Worm (Caenorhabditis elegans) whole organism, L2 larva: Measurements from ENCODE around the gene C34C12.1.
"Not testable (repeated sequence)": the region's sequence is repeated elsewhere in the genome, so short reads cannot be mapped to it uniquely, and the experiment has no call there.

Source experiments
- C34F6.9 ChIP-seq: fragments of 150-350 bp; optimal IDR thresholded peaks from 2 replicates; lab custom pipeline; 2014; ENCODE audit warnings: missing biosample characterization, missing genetic modification characterization
- F13H6.1 ChIP-seq: sonication (generic microtip); optimal IDR thresholded peaks from 2 replicates; lab custom pipeline; 2016; ENCODE audit warnings: missing genetic modification characterization, missing compliant biosample characterization
- R02D3.7 ChIP-seq: fragments of 150-350 bp; optimal IDR thresholded peaks from 2 replicates; lab custom pipeline; 2014; ENCODE audit warnings: missing biosample characterization, missing genetic modification characterization
- ZK546.5 ChIP-seq: sonication (generic microtip); optimal IDR thresholded peaks from 2 replicates; lab custom pipeline; 2017; ENCODE audit warnings: missing biosample characterization, missing genetic modification characterization
- aly-2 ChIP-seq: fragments of 150-350 bp; optimal IDR thresholded peaks from 2 replicates; lab custom pipeline; 2014; ENCODE audit warnings: missing biosample characterization, missing genetic modification characterization
- ama-1 ChIP-seq: fragments of 150-350 bp; optimal IDR thresholded peaks from 2 replicates; lab custom pipeline; 2018; ENCODE audit warnings: inconsistent platforms
- blmp-1 ChIP-seq: sonication (generic microtip); optimal IDR thresholded peaks from 2 replicates; lab custom pipeline; 2017; ENCODE audit warnings: missing genetic modification characterization, mild to moderate bottlenecking, missing compliant biosample characterization, antibody characterized with exemption, moderate library complexity; ENCODE audit not compliant: insufficient read depth
- crh-2 ChIP-seq: sonication (generic microtip); optimal IDR thresholded peaks from 2 replicates; lab custom pipeline; 2017; ENCODE audit warnings: missing biosample characterization, missing genetic modification characterization
- dmd-4 ChIP-seq: sonication (generic microtip); optimal IDR thresholded peaks from 2 replicates; lab custom pipeline; 2017; ENCODE audit warnings: missing biosample characterization, missing genetic modification characterization
- egl-27 ChIP-seq: sonication (generic microtip); optimal IDR thresholded peaks from 3 replicates; lab custom pipeline; 2017; ENCODE audit warnings: missing biosample characterization, missing genetic modification reagents, missing genetic modification characterization
- elt-3 ChIP-seq: sonication (generic microtip); optimal IDR thresholded peaks from 2 replicates; lab custom pipeline; 2017; ENCODE audit warnings: missing biosample characterization, missing genetic modification characterization
- fos-1 ChIP-seq: fragments of 150-350 bp; optimal IDR thresholded peaks from 2 replicates; lab custom pipeline; 2014; ENCODE audit warnings: missing biosample characterization, missing genetic modification characterization
- gmeb-1 ChIP-seq: fragments of 150-350 bp; optimal IDR thresholded peaks from 2 replicates; lab custom pipeline; 2014; ENCODE audit warnings: missing biosample characterization, missing genetic modification characterization
- lin-11 ChIP-seq: fragments of 150-350 bp; sonication (generic microtip); optimal IDR thresholded peaks from 2 replicates; lab custom pipeline; 2014; ENCODE audit warnings: missing biosample characterization, missing genetic modification characterization, inconsistent platforms, mixed read lengths
- lin-13 ChIP-seq: fragments of 150-350 bp; optimal IDR thresholded peaks from 2 replicates; lab custom pipeline; 2014; ENCODE audit warnings: missing biosample characterization, missing genetic modification reagents, missing genetic modification characterization
- lin-39 ChIP-seq: fragments of 150-350 bp; optimal IDR thresholded peaks from 2 replicates; lab custom pipeline; 2014; ENCODE audit warnings: missing biosample characterization, missing genetic modification reagents, missing genetic modification characterization
- lsy-2 ChIP-seq, 2 experiments: fragments of 150-350 bp in 1 of 2; sonication (generic microtip) in 1 of 2; optimal IDR thresholded peaks; 2 replicates each; lab custom pipeline; 2014 to 2017; ENCODE audit warnings: missing biosample characterization in 2 of 2, missing genetic modification characterization in 2 of 2
- mab-5 ChIP-seq: fragments of 150-350 bp; optimal IDR thresholded peaks from 2 replicates; lab custom pipeline; 2014; ENCODE audit warnings: missing biosample characterization, missing genetic modification characterization
- mdl-1 ChIP-seq, 2 experiments: fragments of 150-350 bp in 1 of 2; sonication (generic microtip) in 1 of 2; optimal IDR thresholded peaks; 2 replicates each; lab custom pipeline; 2017; ENCODE audit warnings: missing biosample characterization in 2 of 2, missing genetic modification characterization in 2 of 2
- nhr-10 ChIP-seq: sonication (generic microtip); optimal IDR thresholded peaks from 2 replicates; lab custom pipeline; 2017; ENCODE audit warnings: missing biosample characterization, missing genetic modification characterization
- nhr-11 ChIP-seq: fragments of 150-350 bp; optimal IDR thresholded peaks from 2 replicates; lab custom pipeline; 2014; ENCODE audit warnings: missing biosample characterization, missing genetic modification characterization
- nhr-12 ChIP-seq: fragments of 150-350 bp; optimal IDR thresholded peaks from 2 replicates; lab custom pipeline; 2014; ENCODE audit warnings: missing biosample characterization, missing genetic modification characterization
- nhr-129 ChIP-seq: fragments of 150-350 bp; optimal IDR thresholded peaks from 2 replicates; lab custom pipeline; 2014; ENCODE audit warnings: missing biosample characterization, missing genetic modification characterization
- nhr-23 ChIP-seq: fragments of 150-350 bp; optimal IDR thresholded peaks from 2 replicates; lab custom pipeline; 2014; ENCODE audit warnings: missing biosample characterization, missing genetic modification reagents, missing genetic modification characterization
- nhr-237 ChIP-seq: fragments of 150-350 bp; optimal IDR thresholded peaks from 2 replicates; lab custom pipeline; 2014; ENCODE audit warnings: missing biosample characterization, missing genetic modification characterization
- nhr-25 ChIP-seq: fragments of 150-350 bp; sonication (generic microtip); optimal IDR thresholded peaks from 3 replicates; lab custom pipeline; 2014; ENCODE audit warnings: missing biosample characterization, missing genetic modification characterization
- nhr-6 ChIP-seq: fragments of 150-350 bp; optimal IDR thresholded peaks from 2 replicates; lab custom pipeline; 2014; ENCODE audit warnings: missing biosample characterization, missing genetic modification characterization
- peb-1 ChIP-seq: fragments of 150-350 bp; optimal IDR thresholded peaks from 2 replicates; lab custom pipeline; 2014; ENCODE audit warnings: missing biosample characterization, missing genetic modification characterization
- sma-3 ChIP-seq: sonication (generic microtip); optimal IDR thresholded peaks from 2 replicates; lab custom pipeline; 2016; ENCODE audit warnings: missing genetic modification reagents, missing genetic modification characterization, missing compliant biosample characterization
- snpc-4 ChIP-seq: fragments of 150-350 bp; optimal IDR thresholded peaks from 2 replicates; lab custom pipeline; 2014; ENCODE audit warnings: missing biosample characterization, missing genetic modification characterization
- unc-39 ChIP-seq: fragments of 150-350 bp; optimal IDR thresholded peaks from 2 replicates; lab custom pipeline; 2014; ENCODE audit warnings: missing biosample characterization, missing genetic modification characterization
- unc-55 ChIP-seq: fragments of 150-350 bp; sonication (generic microtip); optimal IDR thresholded peaks from 3 replicates; lab custom pipeline; 2014; ENCODE audit warnings: missing biosample characterization, missing genetic modification reagents, missing genetic modification characterization
- unc-62 ChIP-seq: fragments of 150-350 bp; optimal IDR thresholded peaks from 2 replicates; lab custom pipeline; 2014; ENCODE audit warnings: missing biosample characterization, missing genetic modification reagents, missing genetic modification characterization
- zag-1 ChIP-seq: fragments of 150-350 bp; optimal IDR thresholded peaks from 2 replicates; lab custom pipeline; 2014; ENCODE audit warnings: missing biosample characterization, missing genetic modification characterization
- ztf-4 ChIP-seq: fragments of 150-350 bp; optimal IDR thresholded peaks from 2 replicates; lab custom pipeline; 2014; ENCODE audit warnings: missing biosample characterization, missing genetic modification characterization

The C34C12.1 gene

DNA sequence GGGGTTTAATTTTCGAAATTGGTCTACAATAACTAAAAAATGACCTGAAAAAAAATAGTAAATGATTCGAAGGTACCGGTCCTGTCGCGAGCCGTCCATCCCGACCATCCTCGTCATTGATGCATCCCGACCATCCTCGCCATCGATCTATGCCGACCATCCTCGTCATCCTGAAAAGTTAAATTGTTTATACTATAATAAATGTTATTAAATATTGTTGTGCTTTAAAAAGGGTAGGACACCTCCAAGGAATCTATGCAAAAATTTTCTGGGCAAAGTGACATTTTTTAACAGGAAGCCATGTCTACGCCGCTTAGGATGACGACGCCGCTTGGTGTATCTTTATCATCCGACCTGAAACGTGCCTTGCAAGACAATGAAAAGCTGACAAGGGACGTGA lies at the start of gene C34C12.1:
C34C12.1 (plus strand) TSS at position 301 of the 400 bp plus-strand sequence.
- not testable (repeated sequence) for TF ChIP-seq zag-1 (tag; lab: Kevin White, UChicago); nhr-6 (tag; lab: Kevin White, UChicago); nhr-237

DNA sequence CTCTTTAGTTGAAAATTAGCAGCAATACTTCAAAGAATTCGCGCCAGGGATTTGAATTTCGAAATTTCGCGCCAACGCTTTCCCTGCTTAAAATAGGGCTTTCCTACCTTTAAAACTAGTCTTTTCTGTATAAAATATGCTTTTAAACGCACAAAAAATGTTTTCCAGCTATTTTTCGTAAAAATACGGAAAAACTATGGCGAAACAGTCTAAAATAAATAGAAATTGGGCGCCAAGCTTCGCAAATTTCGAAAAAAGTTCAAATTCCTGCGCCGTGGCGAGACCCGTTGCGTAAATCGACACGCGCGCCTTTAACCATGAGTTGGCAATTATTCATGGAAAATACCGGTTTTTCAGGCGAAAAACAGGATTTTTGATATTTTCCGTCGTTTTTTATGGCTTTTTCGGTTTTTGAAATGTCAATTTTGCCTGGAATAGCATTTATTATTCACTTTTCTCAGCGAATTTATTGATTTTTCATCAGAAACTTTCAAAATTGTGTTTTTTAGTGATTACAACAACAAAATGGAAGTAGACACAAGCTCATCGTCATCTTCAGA lies 49.7 kb upstream of the C34C12.1 start, which contains the start of the genes npp-9 and F59A2.5:
npp-9 (minus strand) TSS at position 126 of the 560 bp plus-strand sequence.
F59A2.5 (plus strand) TSS at position 510 of the 560 bp plus-strand sequence.
- TF ChIP-seq lin-13 (GFP tag; lab: Kevin White, UChicago) (peak; percentile 10), blmp-1 (no peak), nhr-25 (tag; lab: Kevin White, UChicago) (peak; percentile 32), nhr-10 (tag; lab: Kevin White, UChicago) (no peak), crh-2 (tag; lab: Kevin White, UChicago) (peak; percentile 91), C34F6.9 (tag; lab: Kevin White, UChicago) (peak; percentile 60), lin-11 (peak; percentile 23), lin-39 (tag; lab: Kevin White, UChicago) (no peak), snpc-4 (tag; lab: Kevin White, UChicago) (no peak), F13H6.1 (tag; lab: Kevin White, UChicago) (peak; percentile 26), lsy-2 (tag; optimal IDR thresholded peaks at IDR 0.05; lab: Kevin White, UChicago) (peak in 1 of 2 experiments; percentile 73), unc-55 (peak; percentile 71), gmeb-1 (tag; lab: Kevin White, UChicago) (peak; percentile 52), nhr-12 (tag; lab: Kevin White, UChicago) (no peak), R02D3.7 (tag; lab: Kevin White, UChicago) (peak; percentile 80), nhr-129 (tag; lab: Kevin White, UChicago) (peak; percentile 51), fos-1 (tag; lab: Kevin White, UChicago) (peak; percentile 62), ama-1 (peak; percentile 11), unc-39 (no peak), ztf-4 (tag; lab: Kevin White, UChicago) (no peak)

DNA sequence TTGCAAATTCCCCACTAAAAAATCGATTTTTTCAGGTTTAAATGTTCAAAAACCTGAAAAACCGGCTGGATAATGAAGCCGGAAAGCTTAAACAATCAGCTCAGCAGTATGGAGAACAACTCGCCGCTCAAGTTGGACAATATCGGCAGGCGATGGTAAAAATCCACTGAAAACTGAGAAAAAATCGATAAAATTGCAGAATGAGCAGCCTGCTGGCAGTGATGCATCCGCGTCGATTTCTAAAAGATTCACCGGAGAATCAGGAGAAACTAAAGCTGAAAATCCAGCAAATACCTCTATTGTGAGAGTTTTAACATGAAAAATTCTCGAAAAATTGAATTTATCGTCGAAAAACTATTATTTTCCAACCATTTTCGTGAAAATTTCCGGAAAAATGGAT lies 48.6 kb upstream of the C34C12.1 start, which contains the start of gene golg-4:
golg-4 (plus strand) TSS at position 34 of the 400 bp plus-strand sequence.
- TF ChIP-seq elt-3 (tag; lab: Kevin White, UChicago): no peak
- TF ChIP-seq nhr-11 (tag; lab: Kevin White, UChicago): no peak
- TF ChIP-seq ZK546.5 (tag; lab: Kevin White, UChicago): no peak
- TF ChIP-seq C34F6.9 (tag; lab: Kevin White, UChicago): no peak
- no peak for TF ChIP-seq nhr-10 (tag; lab: Kevin White, UChicago)
- no peak for TF ChIP-seq lin-13 (GFP tag; lab: Kevin White, UChicago)
- no peak for TF ChIP-seq gmeb-1 (tag; lab: Kevin White, UChicago)
- no peak for TF ChIP-seq nhr-129 (tag; lab: Kevin White, UChicago)
- no peak for TF ChIP-seq nhr-23 (tag; lab: Kevin White, UChicago)
- no peak for TF ChIP-seq lin-11
- TF ChIP-seq aly-2: no peak
- TF ChIP-seq egl-27 (tag; lab: Kevin White, UChicago): no peak
- TF ChIP-seq lin-39 (tag; lab: Kevin White, UChicago): no peak
- TF ChIP-seq nhr-12 (tag; lab: Kevin White, UChicago): no peak
- no peak for TF ChIP-seq snpc-4 (tag; lab: Kevin White, UChicago)
- TF ChIP-seq peb-1 (tag; lab: Kevin White, UChicago): no peak
- no peak for TF ChIP-seq mdl-1 (tag; optimal IDR thresholded peaks at IDR 0.05; lab: Kevin White, UChicago)
- no peak for TF ChIP-seq nhr-237
- TF ChIP-seq, all 48 proteins: peak for 0

DNA sequence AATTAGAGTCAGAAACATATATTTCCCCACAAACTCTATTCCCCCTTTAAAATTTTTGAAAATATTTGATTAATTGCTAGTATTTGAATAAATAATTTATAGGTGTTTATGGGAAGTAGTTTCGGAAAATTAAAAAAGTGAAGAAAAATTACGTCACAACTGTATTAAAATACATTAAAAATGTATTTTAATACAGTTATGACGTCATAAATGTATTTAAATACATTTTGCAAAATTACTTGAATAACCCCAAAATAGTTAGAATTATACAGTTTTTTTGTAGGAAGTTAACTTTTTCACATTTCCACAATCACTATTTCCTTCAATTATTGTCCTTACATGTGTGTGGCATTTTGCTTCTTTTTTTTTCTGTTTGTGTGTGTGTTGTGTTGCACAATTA lies 40.7 kb upstream of the C34C12.1 start:
- TF ChIP-seq sma-3 (GFP tag; lab: Kevin White, UChicago) (no peak), unc-62 (GFP tag; lab: Kevin White, UChicago) (no peak), nhr-11 (tag; lab: Kevin White, UChicago) (no peak), F13H6.1 (tag; lab: Kevin White, UChicago) (no peak)

DNA sequence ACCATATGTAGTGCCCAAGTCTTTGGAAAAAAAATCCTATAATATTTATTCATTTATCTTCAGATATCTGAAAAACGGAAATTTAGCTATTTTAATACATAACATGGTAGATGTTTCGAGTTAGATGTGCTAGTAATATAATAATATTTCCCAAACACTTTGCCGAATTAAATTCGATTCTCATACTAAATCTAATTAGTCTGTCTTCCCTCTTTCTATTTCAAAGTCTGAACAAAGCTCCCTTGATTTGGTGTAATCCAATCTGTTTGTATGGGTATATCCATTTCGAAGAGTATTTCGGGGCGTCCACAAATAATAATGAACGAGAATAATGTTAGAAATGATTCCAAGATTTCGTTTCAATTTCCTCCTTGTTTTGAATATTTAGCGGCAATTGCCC lies 39.7 kb upstream of the C34C12.1 start:
- TF ChIP-seq unc-39 (no peak), dmd-4 (tag; lab: Kevin White, UChicago) (no peak), ztf-4 (tag; lab: Kevin White, UChicago) (no peak), mab-5 (tag; lab: Kevin White, UChicago) (no peak), aly-2 (no peak)
